Worm (Caenorhabditis elegans): ENCODE measurements around the gene acs-19.

The acs-19 gene

DNA sequence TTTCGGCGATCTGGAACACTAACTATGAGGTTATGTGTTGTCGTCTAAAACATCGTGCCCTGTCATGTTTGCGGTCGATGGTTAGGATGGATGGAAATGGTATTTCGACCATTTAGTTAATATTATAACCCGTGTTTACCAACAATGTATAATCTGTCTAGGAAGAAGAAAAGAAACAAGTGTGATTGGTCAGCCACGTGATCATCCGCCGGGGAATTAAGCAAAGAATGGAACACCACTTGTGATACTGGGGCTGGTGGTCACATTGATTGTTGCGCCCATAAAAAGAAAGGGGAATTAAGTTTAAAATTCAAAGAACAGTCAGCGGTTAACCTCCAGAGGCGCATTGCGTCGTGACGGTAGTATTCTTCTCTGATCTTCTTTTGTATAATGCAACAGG is 11.3 kb downstream of the acs-19 start (continued):
- no peak for TF ChIP-seq ekl-4 (GFP tag; IDR thresholded peaks at IDR 0.05)

DNA sequence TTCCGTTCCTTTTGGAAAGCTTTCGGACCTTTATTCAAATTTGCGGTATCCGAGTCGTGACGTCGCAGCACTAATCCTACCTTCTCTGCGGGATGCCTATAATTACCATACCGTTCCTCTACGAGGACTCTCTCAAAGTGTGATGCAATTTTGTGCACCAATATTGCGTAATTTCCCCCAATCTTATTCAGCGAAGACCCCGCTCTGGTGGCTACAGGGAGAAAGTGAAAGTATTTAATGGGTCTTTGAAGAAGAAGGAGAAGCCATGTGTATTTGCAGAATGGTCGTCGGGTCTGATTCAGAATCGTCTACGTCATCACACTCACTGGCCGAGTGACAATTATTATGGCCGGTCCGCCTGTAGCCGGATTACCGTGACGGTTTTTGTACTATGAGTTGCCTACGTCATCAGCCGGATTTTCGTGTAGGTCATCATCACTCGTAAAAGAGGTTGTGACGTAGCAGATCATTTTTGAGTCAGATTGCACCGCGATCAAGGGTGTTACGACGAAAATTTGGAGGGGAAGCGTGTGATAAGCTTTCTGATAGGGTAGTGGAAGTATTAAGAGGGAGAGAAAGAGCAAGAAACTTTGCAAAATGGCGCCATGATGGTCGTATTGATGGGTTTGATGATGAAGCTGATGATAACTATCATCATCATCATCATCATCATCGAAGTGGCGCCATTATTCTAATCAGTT is 12.1 kb downstream of the acs-19 start:
- no peak for TF ChIP-seq F57C9.4 (tag; optimal IDR thresholded peaks at IDR 0.05)
- TF ChIP-seq F33H1.4 (GFP tag; IDR thresholded peaks at IDR 0.05) = no peak
- peak; percentile 9 for TF ChIP-seq nhr-80 (tag; optimal IDR thresholded peaks at IDR 0.05)
- TF ChIP-seq ztf-26 (tag; optimal IDR thresholded peaks at IDR 0.05) = no peak
- 0 out of 2 replicates have a peak, but pooled peaks have one; percentile 34 for TF ChIP-seq cebp-2 (GFP tag; IDR thresholded peaks at IDR 0.05)
- TF ChIP-seq madf-6 (GFP tag; IDR thresholded peaks at IDR 0.05) = no peak
- no peak for TF ChIP-seq lin-40 (tag; optimal IDR thresholded peaks at IDR 0.05)

DNA sequence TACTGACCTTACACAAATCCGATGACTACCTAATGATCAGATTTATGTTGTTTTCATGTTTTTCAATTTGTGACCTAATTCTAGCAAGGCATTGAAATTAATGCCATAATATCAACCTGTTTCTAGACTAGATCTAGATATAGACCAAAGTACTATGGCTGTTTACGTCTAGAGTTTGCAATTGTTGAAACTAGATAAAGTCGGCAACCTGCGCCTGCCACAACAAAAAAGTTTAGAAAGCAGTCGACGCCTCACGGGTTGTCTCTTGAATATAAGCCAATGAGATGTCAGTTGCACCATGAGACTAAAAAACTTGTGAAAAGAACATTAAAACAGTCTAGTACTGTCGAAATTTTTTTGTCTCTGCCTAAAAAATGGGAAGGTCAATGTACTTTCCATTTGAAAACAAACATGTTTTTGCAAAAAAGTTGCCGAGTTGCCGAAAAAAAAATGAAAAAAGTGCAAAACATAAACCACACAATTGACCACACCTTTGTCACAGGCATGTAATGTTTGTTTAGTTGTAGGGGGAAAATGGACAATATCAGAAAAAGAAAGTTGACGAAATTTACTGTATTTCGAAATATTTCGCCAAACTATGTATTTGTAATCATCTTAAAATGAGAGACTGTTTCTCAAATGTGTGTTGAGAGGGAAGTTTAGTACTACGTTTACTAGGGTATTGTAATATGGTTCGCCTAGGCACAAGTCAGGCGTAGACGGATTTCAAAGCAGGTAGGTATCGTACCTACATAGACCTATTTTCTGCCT is 14.9 kb downstream of the acs-19 start:
- TF ChIP-seq tbp1 (GFP tag; optimal IDR thresholded peaks at IDR 0.05) (no peak), cebp-1 (GFP tag; IDR thresholded peaks at IDR 0.05) (no peak), cebp-1 (tag; optimal IDR thresholded peaks at IDR 0.05) (peak; percentile 75), pbrm-1 (GFP tag; IDR thresholded peaks at IDR 0.05) (no peak), sdz-38 (tag; optimal IDR thresholded peaks at IDR 0.05) (no peak), snpc-4 (GFP tag; optimal IDR thresholded peaks at IDR 0.05) (no peak), snpc-4 (tag; optimal IDR thresholded peaks at IDR 0.05) (peak in 2 of 4 experiments; percentile 20 to 40)

DNA sequence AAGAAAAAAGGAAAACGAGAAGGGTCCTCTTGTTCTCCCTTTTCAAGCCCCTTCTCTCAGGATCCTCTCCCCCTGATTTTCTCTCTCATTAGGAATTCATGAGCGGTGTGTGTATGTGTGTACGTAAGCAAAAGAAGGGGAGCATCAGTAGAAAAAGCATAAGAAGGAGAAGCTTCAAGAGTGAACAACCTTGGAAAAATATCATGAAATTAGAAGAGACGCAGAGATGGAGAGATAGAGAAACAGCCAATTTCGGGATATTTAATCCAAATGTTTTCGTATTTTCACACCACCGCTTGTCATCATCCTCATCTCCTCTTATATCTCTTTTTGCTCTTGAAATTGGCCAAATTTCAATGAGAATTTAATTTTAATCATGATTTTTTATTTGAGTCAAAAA is 18.9 kb downstream of the acs-19 start:
- TF ChIP-seq him-1 (tag; optimal IDR thresholded peaks at IDR 0.05) (no peak), hmg-1.2 (GFP tag; IDR thresholded peaks at IDR 0.05) (0 out of 2 replicates have a peak, but pooled peaks have one; percentile 12), lin-40 (tag; optimal IDR thresholded peaks at IDR 0.05) (no peak), unc-130 (GFP tag; optimal IDR thresholded peaks at IDR 0.05) (no peak)

DNA sequence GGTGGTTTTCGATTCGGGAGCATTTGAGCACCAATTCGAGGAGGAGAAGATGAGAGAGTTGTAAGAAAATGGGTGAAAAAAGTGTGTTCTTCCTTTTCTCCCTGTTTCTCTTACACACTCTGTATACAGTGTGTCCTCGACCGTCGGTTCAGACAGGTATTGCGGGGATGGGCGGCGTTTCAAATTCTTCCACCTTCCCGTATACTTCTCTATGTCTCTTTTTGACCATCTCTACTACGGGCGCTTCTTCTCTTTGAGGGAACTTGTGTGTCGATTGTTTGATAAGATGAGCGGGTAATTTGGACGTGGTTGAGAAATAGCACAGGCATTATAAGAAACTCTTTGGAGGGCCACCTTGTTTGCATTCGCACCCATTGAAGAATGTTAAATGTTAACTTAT is 23.3 kb downstream of the acs-19 start:
- TF ChIP-seq gei-17 (GFP tag; optimal IDR thresholded peaks at IDR 0.05) (no peak), tbp1 (GFP tag; optimal IDR thresholded peaks at IDR 0.05) (no peak), sea-2 (GFP tag; IDR thresholded peaks at IDR 0.05) (no peak), dox-1 (GFP tag; IDR thresholded peaks at IDR 0.05) (peak; percentile 74), fkh-3 (tag; optimal IDR thresholded peaks at IDR 0.05) (no peak), K11D2.4 (GFP tag; IDR thresholded peaks at IDR 0.05) (no peak), cebp-1 (GFP tag; IDR thresholded peaks at IDR 0.05) (no peak), cebp-1 (tag; optimal IDR thresholded peaks at IDR 0.05) (peak; percentile 48), F33H1.4 (GFP tag; IDR thresholded peaks at IDR 0.05) (no peak), attf-5 (GFP tag; optimal IDR thresholded peaks at IDR 0.05) (peak; percentile 12), mxl-1 (tag; optimal IDR thresholded peaks at IDR 0.05) (no peak), Y95B8A.8 (GFP tag; IDR thresholded peaks at IDR 0.05) (no peak), nhr-80 (tag; optimal IDR thresholded peaks at IDR 0.05) (peak; percentile 91), hmg-1.2 (GFP tag; IDR thresholded peaks at IDR 0.05) (peak; percentile 24; the same call in 1 of the 2 replicates), snpc-1.3 (tag; optimal IDR thresholded peaks at IDR 0.05; ENCODE audit: insufficient read depth) (no peak), nhr-179 (tag; optimal IDR thresholded peaks at IDR 0.05) (no peak), rec-8 (tag; optimal IDR thresholded peaks at IDR 0.05) (no peak), ceh-40 (GFP tag; IDR thresholded peaks at IDR 0.05) (no peak)
